Fruit fly (Drosophila melanogaster) whole organism, embryonic: Measurements from ENCODE around the gene AP-1mu.

Experiments used
- Bgb ChIP-seq: fragments of 200-800 bp; sonication (Bioruptor generic); IDR thresholded peaks from 2 replicates; pipeline ENCODE4 v1.3.6; 2022; ENCODE audit warnings: missing biosample characterization, missing genetic modification characterization; ENCODE audit not compliant: partially characterized antibody
- CG10209 ChIP-seq: fragments of 200-800 bp; sonication (Bioruptor generic); optimal IDR thresholded peaks from 3 replicates; lab custom pipeline; 2017; ENCODE audit warnings: missing biosample characterization, mild to moderate bottlenecking, missing genetic modification characterization, missing genetic modification reagents
- CG1024 ChIP-seq: fragments of 200-800 bp; sonication (Bioruptor generic); IDR thresholded peaks from 2 replicates; pipeline ENCODE4 v1.3.6; 2022; ENCODE audit warnings: missing biosample characterization, missing genetic modification characterization
- CG10565 ChIP-seq: fragments of 200-800 bp; sonication (Bioruptor generic); optimal IDR thresholded peaks from 3 replicates; lab custom pipeline; 2016; ENCODE audit warnings: missing biosample characterization, mild to moderate bottlenecking, missing genetic modification characterization
- CG11085 ChIP-seq: fragments of 200-800 bp; sonication (Bioruptor generic); IDR thresholded peaks from 2 replicates; pipeline ENCODE4 v1.3.6; 2022; ENCODE audit warnings: missing biosample characterization, missing genetic modification characterization
- CG11456 ChIP-seq: fragments of 200-800 bp; sonication (Bioruptor generic); IDR thresholded peaks from 3 replicates; pipeline ENCODE4 v1.3.6; 2022; ENCODE audit warnings: missing biosample characterization, missing genetic modification characterization
- CG11504 ChIP-seq: fragments of 200-800 bp; sonication (Bioruptor generic); optimal IDR thresholded peaks from 3 replicates; lab custom pipeline; 2019; ENCODE audit warnings: missing biosample characterization, mild to moderate bottlenecking, missing genetic modification characterization, moderate library complexity
- CG13123 ChIP-seq: fragments of 200-800 bp; sonication (Bioruptor generic); optimal IDR thresholded peaks from 2 replicates; lab custom pipeline; 2016; ENCODE audit warnings: missing biosample characterization, missing genetic modification characterization
- CG1602 ChIP-seq: fragments of 200-800 bp; sonication (Bioruptor generic); optimal IDR thresholded peaks from 3 replicates; lab custom pipeline; 2016; ENCODE audit warnings: missing biosample characterization, missing genetic modification characterization
- CG18476 ChIP-seq: fragments of 200-800 bp; sonication (Bioruptor generic); optimal IDR thresholded peaks from 2 replicates; lab custom pipeline; 2016; ENCODE audit warnings: missing biosample characterization, mild to moderate bottlenecking, missing genetic modification characterization
- CG32772 ChIP-seq: fragments of 200-800 bp; sonication (Bioruptor generic); IDR thresholded peaks from 2 replicates; pipeline ENCODE4 v1.3.6; 2022; ENCODE audit warnings: missing biosample characterization, missing genetic modification characterization
- CG3281 ChIP-seq: fragments of 200-800 bp; sonication (Bioruptor generic); optimal IDR thresholded peaks from 3 replicates; lab custom pipeline; 2017; ENCODE audit warnings: missing biosample characterization, mild to moderate bottlenecking, missing genetic modification characterization
- CG34422 ChIP-seq: fragments of 200-800 bp; sonication (Bioruptor generic); IDR thresholded peaks from 3 replicates; pipeline ENCODE4 v1.3.6; 2022; ENCODE audit warnings: missing biosample characterization, missing genetic modification characterization
- CG3995 ChIP-seq: fragments of 200-800 bp; sonication (Bioruptor generic); optimal IDR thresholded peaks from 3 replicates; lab custom pipeline; 2016; ENCODE audit warnings: missing biosample characterization, missing genetic modification characterization
- CG4328 ChIP-seq: fragments of 200-800 bp; sonication (Bioruptor generic); optimal IDR thresholded peaks from 3 replicates; lab custom pipeline; 2017; ENCODE audit warnings: missing biosample characterization, missing genetic modification reagents, missing genetic modification characterization
- CG4854 ChIP-seq: fragments of 200-800 bp; sonication (Bioruptor generic); optimal IDR thresholded peaks from 2 replicates; lab custom pipeline; 2016; ENCODE audit warnings: missing biosample characterization, missing genetic modification characterization, inconsistent platforms
- CG8281 ChIP-seq: fragments of 200-800 bp; sonication (Bioruptor generic); optimal IDR thresholded peaks from 2 replicates; lab custom pipeline; 2018; ENCODE audit warnings: missing biosample characterization, mild to moderate bottlenecking, missing genetic modification characterization, moderate library complexity
- CG9727 ChIP-seq: fragments of 200-800 bp; sonication (Bioruptor generic); optimal IDR thresholded peaks from 3 replicates; lab custom pipeline; 2017; ENCODE audit warnings: missing biosample characterization, mild to moderate bottlenecking, missing genetic modification characterization
- CG9797 ChIP-seq: fragments of 200-800 bp; sonication (Bioruptor generic); optimal IDR thresholded peaks from 3 replicates; lab custom pipeline; 2018; ENCODE audit warnings: missing biosample characterization, mild to moderate bottlenecking, missing genetic modification characterization
- D19B ChIP-seq: fragments of 200-800 bp; sonication (Bioruptor generic); optimal IDR thresholded peaks from 2 replicates; lab custom pipeline; 2017; ENCODE audit warnings: missing biosample characterization, mild to moderate bottlenecking, missing genetic modification characterization
- Dbx ChIP-seq: fragments of 200-800 bp; sonication (Bioruptor generic); IDR thresholded peaks from 3 replicates; pipeline ENCODE4 v1.3.6; 2022; ENCODE audit warnings: missing biosample characterization, missing genetic modification characterization
- Dek ChIP-seq: fragments of 200-800 bp; sonication (Bioruptor generic); optimal IDR thresholded peaks from 3 replicates; lab custom pipeline; 2019; ENCODE audit warnings: missing biosample characterization, mild to moderate bottlenecking, missing genetic modification characterization, moderate library complexity
- Dref ChIP-seq: fragments of 200-800 bp; sonication (Bioruptor generic); IDR thresholded peaks from 2 replicates; pipeline ENCODE4 v1.3.6; 2022; ENCODE audit warnings: missing biosample characterization, missing genetic modification characterization
- E2f2 ChIP-seq: fragments of 200-800 bp; sonication (Bioruptor generic); IDR thresholded peaks from 2 replicates; pipeline ENCODE4 v1.3.6; 2022; ENCODE audit warnings: missing biosample characterization, missing genetic modification characterization
- Hand ChIP-seq: fragments of 200-800 bp; sonication (Bioruptor generic); optimal IDR thresholded peaks from 2 replicates; lab custom pipeline; 2017; ENCODE audit warnings: mild to moderate bottlenecking, missing biosample characterization, missing genetic modification reagents, missing genetic modification characterization
- MTF-1 ChIP-seq: fragments of 200-800 bp; sonication (Bioruptor generic); optimal IDR thresholded peaks from 2 replicates; lab custom pipeline; 2018; ENCODE audit warnings: missing biosample characterization, mild to moderate bottlenecking, missing genetic modification characterization, borderline replicate concordance
- Mad ChIP-seq: fragments of 200-800 bp; sonication (Bioruptor generic); optimal IDR thresholded peaks from 2 replicates; lab custom pipeline; 2016; ENCODE audit warnings: missing biosample characterization, missing genetic modification characterization
- Med ChIP-seq: fragments of 200-800 bp; sonication (Bioruptor generic); peaks from one replicate; lab custom pipeline; 2016; ENCODE audit warnings: missing biosample characterization, missing genetic modification characterization, mild to moderate bottlenecking, inconsistent platforms, moderate library complexity
- NfI ChIP-seq: fragments of 200-800 bp; sonication (Bioruptor generic); optimal IDR thresholded peaks from 3 replicates; lab custom pipeline; 2018; ENCODE audit warnings: missing biosample characterization, mild to moderate bottlenecking, missing genetic modification characterization, moderate library complexity
- TFAM ChIP-seq: fragments of 200-800 bp; sonication (Bioruptor generic); optimal IDR thresholded peaks from 2 replicates; lab custom pipeline; 2017; ENCODE audit warnings: missing biosample characterization, missing genetic modification characterization, inconsistent platforms
- az2 ChIP-seq: fragments of 200-800 bp; sonication (Bioruptor generic); optimal IDR thresholded peaks from 3 replicates; lab custom pipeline; 2016; ENCODE audit warnings: missing biosample characterization, missing genetic modification characterization
- bowl ChIP-seq: fragments of 200-800 bp; sonication (Bioruptor generic); IDR thresholded peaks from 2 replicates; pipeline ENCODE4 v1.3.6; 2022; ENCODE audit warnings: missing biosample characterization, missing genetic modification characterization
- chn ChIP-seq: fragments of 200-800 bp; sonication (Bioruptor generic); optimal IDR thresholded peaks from 2 replicates; lab custom pipeline; 2016; ENCODE audit warnings: missing biosample characterization, missing genetic modification characterization
- exex ChIP-seq: fragments of 200-800 bp; sonication (Bioruptor generic); optimal IDR thresholded peaks from 4 replicates; lab custom pipeline; 2018; ENCODE audit warnings: missing biosample characterization, mild to moderate bottlenecking, missing genetic modification characterization, moderate library complexity
- fd96Cb ChIP-seq: fragments of 200-800 bp; sonication (Bioruptor generic); optimal IDR thresholded peaks from 2 replicates; lab custom pipeline; 2018; ENCODE audit warnings: missing biosample characterization, mild to moderate bottlenecking, missing genetic modification characterization, moderate library complexity
- fru ChIP-seq: fragments of >200 bp; optimal IDR thresholded peaks from 2 replicates; lab custom pipeline; 2017
- gfzf ChIP-seq: fragments of 200-800 bp; sonication (Bioruptor generic); optimal IDR thresholded peaks from 2 replicates; lab custom pipeline; 2016; ENCODE audit warnings: missing biosample characterization, mild to moderate bottlenecking, missing genetic modification characterization, moderate library complexity
- gsb ChIP-seq: fragments of 200-800 bp; sonication (Bioruptor generic); IDR thresholded peaks from 2 replicates; pipeline ENCODE4 v1.3.6; 2022; ENCODE audit warnings: missing biosample characterization, missing genetic modification characterization
- jing ChIP-seq: fragments of 200-800 bp; sonication (Bioruptor generic); optimal IDR thresholded peaks from 2 replicates; lab custom pipeline; 2018; ENCODE audit warnings: missing biosample characterization, mild to moderate bottlenecking, missing genetic modification characterization
- jumu ChIP-seq: fragments of 200-800 bp; sonication (Bioruptor generic); optimal IDR thresholded peaks from 3 replicates; lab custom pipeline; 2016; ENCODE audit warnings: missing biosample characterization, missing genetic modification characterization
- knrl ChIP-seq: fragments of 200-800 bp; sonication (Bioruptor generic); IDR thresholded peaks from 3 replicates; pipeline ENCODE4 v1.3.6; 2022; ENCODE audit warnings: missing biosample characterization, missing genetic modification characterization; ENCODE audit not compliant: partially characterized antibody
- luna ChIP-seq: fragments of 200-800 bp; sonication (Bioruptor generic); optimal IDR thresholded peaks from 2 replicates; lab custom pipeline; 2016; ENCODE audit warnings: missing biosample characterization, missing genetic modification characterization
- pan ChIP-seq, 4 experiments: fragments of >200 bp in 3 of 4; fragments of 200-800 bp in 1 of 4; sonication (Bioruptor generic) in 1 of 4; optimal IDR thresholded peaks in 3 of 4; IDR thresholded peaks in 1 of 4; 2 replicates each; pipeline versions ENCODE4 v1.3.6 to Lab custom; 2017 to 2022; ENCODE audit warnings: missing biosample characterization in 2 of 4, missing genetic modification characterization in 2 of 4, mixed read lengths in 1 of 4
- phol ChIP-seq: fragments of 200-800 bp; sonication (Bioruptor generic); optimal IDR thresholded peaks from 3 replicates; lab custom pipeline; 2018; ENCODE audit warnings: missing biosample characterization, mild to moderate bottlenecking, missing genetic modification characterization, moderate library complexity
- slbo ChIP-seq: fragments of 200-800 bp; sonication (Bioruptor generic); IDR thresholded peaks from 2 replicates; pipeline ENCODE4 v1.3.6; 2022; ENCODE audit warnings: missing biosample characterization, missing genetic modification characterization
- slp2 ChIP-seq: fragments of 200-800 bp; sonication (Bioruptor generic); optimal IDR thresholded peaks from 2 replicates; lab custom pipeline; 2016; ENCODE audit warnings: missing biosample characterization, missing genetic modification characterization
- so ChIP-seq: fragments of 200-800 bp; sonication (Bioruptor generic); IDR thresholded peaks from 3 replicates; pipeline ENCODE4 v1.3.6; 2022; ENCODE audit warnings: missing biosample characterization, missing genetic modification characterization
- tio ChIP-seq: fragments of 200-800 bp; sonication (Bioruptor generic); optimal IDR thresholded peaks from 2 replicates; lab custom pipeline; 2017; ENCODE audit warnings: missing biosample characterization, missing genetic modification characterization, inconsistent platforms
- trh ChIP-seq: fragments of 200-800 bp; sonication (Bioruptor generic); optimal IDR thresholded peaks from 2 replicates; lab custom pipeline; 2016; ENCODE audit warnings: missing biosample characterization, missing genetic modification characterization
- tx ChIP-seq: fragments of 200-800 bp; sonication (Bioruptor generic); optimal IDR thresholded peaks from 2 replicates; lab custom pipeline; 2016; ENCODE audit warnings: missing biosample characterization, missing genetic modification characterization
- wor ChIP-seq: fragments of 200-800 bp; sonication (Bioruptor generic); IDR thresholded peaks from 2 replicates; pipeline ENCODE4 v1.3.6; 2022; ENCODE audit warnings: missing biosample characterization, missing genetic modification characterization
- zen ChIP-seq: fragments of 200-800 bp; sonication (Bioruptor generic); optimal IDR thresholded peaks from 3 replicates; lab custom pipeline; 2018; ENCODE audit warnings: missing biosample characterization, mild to moderate bottlenecking, missing genetic modification characterization, moderate library complexity

AP-1mu gene

DNA sequence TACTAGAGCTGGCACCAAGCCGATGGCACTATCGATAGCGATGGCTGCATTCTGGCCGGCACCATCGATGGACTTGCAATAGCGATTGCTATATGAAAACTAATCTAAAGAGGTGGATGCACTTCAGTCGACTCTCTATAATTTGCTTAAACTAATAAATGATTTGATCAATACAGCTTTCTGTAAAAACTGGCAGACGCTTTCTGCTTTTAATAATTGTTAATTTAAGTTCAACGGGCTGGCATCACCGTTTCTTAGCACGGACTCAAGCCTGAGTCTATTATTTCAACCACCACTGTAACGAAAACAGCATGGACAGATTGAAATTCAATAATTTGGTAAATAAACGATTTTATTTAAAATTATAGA is 46.3 kb downstream of the AP-1mu start, which contains the start of the genes Ras85D and Rlb1 (continued):
- no peak for TF ChIP-seq Bgb (GFP tag; lab: Robert Waterston, UW)
- peak; percentile 39 for TF ChIP-seq slp2 (GFP tag; lab: Kevin White, UChicago)
- no peak for TF ChIP-seq tio
- peak; percentile 62 for TF ChIP-seq CG3281 (GFP tag; lab: Kevin White, UChicago)
- TF ChIP-seq Dref (GFP tag; lab: Robert Waterston, UW), result no peak
- no peak for TF ChIP-seq so
- TF ChIP-seq exex (tag; lab: Kevin White, UChicago), result peak; percentile 35
- TF ChIP-seq chn (GFP tag; lab: Kevin White, UChicago), result peak; percentile 76
- no peak for TF ChIP-seq wor (GFP tag; lab: Robert Waterston, UW)
- TF ChIP-seq CG34422, result no peak
- peak; percentile 66 for TF ChIP-seq CG4854 (GFP tag; lab: Kevin White, UChicago)
- no peak for TF ChIP-seq Hand
- peak; percentile 1 for TF ChIP-seq CG10565 (GFP tag; lab: Kevin White, UChicago)
- peak; percentile 56 for TF ChIP-seq CG8281 (tag; lab: Kevin White, UChicago)
- peak; percentile 40 for TF ChIP-seq gfzf (GFP tag; lab: Kevin White, UChicago)
- peak; percentile 1 for TF ChIP-seq CG3995 (GFP tag; lab: Kevin White, UChicago)
- TF ChIP-seq CG11085, result no peak
- TF ChIP-seq TFAM (GFP tag; lab: Kevin White, UChicago), result no peak
- peak; percentile 68 for TF ChIP-seq CG1602 (GFP tag; lab: Kevin White, UChicago)
- peak; percentile 42 for TF ChIP-seq CG13123
- TF ChIP-seq zen (tag; lab: Kevin White, UChicago), result peak; percentile 8
- TF ChIP-seq gsb (GFP tag; lab: Robert Waterston, UW), result no peak
- TF ChIP-seq slbo, result no peak
- no peak for TF ChIP-seq CG11504 (tag; lab: Kevin White, UChicago)
- peak; percentile 70 for TF ChIP-seq CG9727 (GFP tag; lab: Kevin White, UChicago)
- no peak for TF ChIP-seq Dbx (GFP tag; lab: Robert Waterston, UW)
- TF ChIP-seq E2f2 (GFP tag; lab: Robert Waterston, UW), result no peak
- peak; percentile 21 for TF ChIP-seq fd96Cb (tag; lab: Kevin White, UChicago)
- TF ChIP-seq bowl, result no peak
- peak; percentile 78 for TF ChIP-seq NfI
- peak; percentile 80 for TF ChIP-seq phol (tag; lab: Kevin White, UChicago)
- peak; percentile 96 for TF ChIP-seq Med (GFP tag; lab: Kevin White, UChicago)
- no peak for TF ChIP-seq pan (optimal IDR thresholded peaks at IDR 0.05; lab: Kevin White, UChicago)
- no peak for TF ChIP-seq pan (GFP tag; optimal IDR thresholded peaks at IDR 0.05 in 1 of 2, IDR thresholded peaks at IDR 0.05 in 1 of 2)
- peak; percentile 77 for TF ChIP-seq tx (GFP tag; lab: Kevin White, UChicago)
- no peak for TF ChIP-seq CG1024 (GFP tag; lab: Robert Waterston, UW)
- TF ChIP-seq jing (GFP tag; lab: Kevin White, UChicago), result no peak
- no peak for TF ChIP-seq MTF-1 (GFP tag; lab: Kevin White, UChicago)
- peak; percentile 56 for TF ChIP-seq CG4328 (GFP tag; lab: Kevin White, UChicago)
- TF ChIP-seq jumu (GFP tag; lab: Kevin White, UChicago), result peak; percentile 83
- TF ChIP-seq D19B (GFP tag; lab: Kevin White, UChicago), result no peak
- TF ChIP-seq Mad (GFP tag; lab: Kevin White, UChicago), result peak; percentile 68
- no peak for TF ChIP-seq CG11456
- peak; percentile 69 for TF ChIP-seq CG18476
- peak; percentile 63 for TF ChIP-seq az2 (GFP tag; lab: Kevin White, UChicago)
- no peak for TF ChIP-seq CG32772 (GFP tag; lab: Robert Waterston, UW)
- peak; percentile 73 for TF ChIP-seq luna (GFP tag; lab: Kevin White, UChicago)
- TF ChIP-seq trh (GFP tag; lab: Kevin White, UChicago), result peak; percentile 35
- TF ChIP-seq knrl (GFP tag; lab: Robert Waterston, UW), result no peak
- peak; percentile 59 for TF ChIP-seq Dek
- TF ChIP-seq fru (lab: Kevin White, UChicago), result no peak
- TF ChIP-seq CG9797 (GFP tag; lab: Kevin White, UChicago), result peak; percentile 36
- TF ChIP-seq CG10209 (GFP tag; lab: Kevin White, UChicago), result peak; percentile 37
